Fruit fly (Drosophila melanogaster) whole organism, embryonic: Measurements from ENCODE around the gene par-6.

Experiments
- Asciz ChIP-seq: fragments of 200-800 bp; sonication (Bioruptor generic); optimal IDR thresholded peaks from 2 replicates; lab custom pipeline; 2017; ENCODE audit warnings: missing biosample characterization, mild to moderate bottlenecking, missing genetic modification characterization, missing genetic modification reagents
- CG10321 ChIP-seq: fragments of 200-800 bp; sonication (Bioruptor generic); IDR thresholded peaks from 2 replicates; pipeline ENCODE4 v1.3.6; 2022; ENCODE audit warnings: missing biosample characterization, missing genetic modification characterization
- CG10565 ChIP-seq: fragments of 200-800 bp; sonication (Bioruptor generic); optimal IDR thresholded peaks from 3 replicates; lab custom pipeline; 2016; ENCODE audit warnings: missing biosample characterization, mild to moderate bottlenecking, missing genetic modification characterization
- CG18011 ChIP-seq: fragments of 200-800 bp; sonication (Bioruptor generic); optimal IDR thresholded peaks from 2 replicates; lab custom pipeline; 2017; ENCODE audit warnings: missing biosample characterization, missing genetic modification characterization, mild to moderate bottlenecking, moderate library complexity, missing genotype
- CG18476 ChIP-seq: fragments of 200-800 bp; sonication (Bioruptor generic); optimal IDR thresholded peaks from 2 replicates; lab custom pipeline; 2016; ENCODE audit warnings: missing biosample characterization, mild to moderate bottlenecking, missing genetic modification characterization
- CG2678 ChIP-seq: fragments of 200-800 bp; sonication (Bioruptor generic); optimal IDR thresholded peaks from 3 replicates; lab custom pipeline; 2019; ENCODE audit warnings: missing biosample characterization, mild to moderate bottlenecking, missing genetic modification characterization, moderate library complexity
- CG2875 ChIP-seq: fragments of 200-800 bp; sonication (Bioruptor generic); optimal IDR thresholded peaks from 2 replicates; lab custom pipeline; 2017; ENCODE audit warnings: missing biosample characterization, mild to moderate bottlenecking, missing genetic modification characterization, missing genetic modification reagents
- CG31388 ChIP-seq: fragments of 200-800 bp; sonication (Bioruptor generic); optimal IDR thresholded peaks from 2 replicates; lab custom pipeline; 2016; ENCODE audit warnings: missing biosample characterization, missing genetic modification characterization
- CG31441 ChIP-seq: fragments of 200-800 bp; sonication (Bioruptor generic); IDR thresholded peaks from 2 replicates; pipeline ENCODE4 v1.3.6; 2022; ENCODE audit warnings: missing biosample characterization, missing genetic modification characterization
- CG33213 ChIP-seq: fragments of 200-800 bp; sonication (Bioruptor generic); optimal IDR thresholded peaks from 3 replicates; lab custom pipeline; 2016; ENCODE audit warnings: missing biosample characterization, missing genetic modification characterization
- CG6254 ChIP-seq: fragments of 200-800 bp; sonication (Bioruptor generic); optimal IDR thresholded peaks from 3 replicates; lab custom pipeline; 2017; ENCODE audit warnings: mild to moderate bottlenecking, missing biosample characterization, missing genetic modification reagents, missing genetic modification characterization
- CG8281 ChIP-seq: fragments of 200-800 bp; sonication (Bioruptor generic); optimal IDR thresholded peaks from 2 replicates; lab custom pipeline; 2018; ENCODE audit warnings: missing biosample characterization, mild to moderate bottlenecking, missing genetic modification characterization, moderate library complexity
- CG8388 ChIP-seq: fragments of 200-800 bp; sonication (Bioruptor generic); optimal IDR thresholded peaks from 2 replicates; lab custom pipeline; 2019; ENCODE audit warnings: missing biosample characterization, mild to moderate bottlenecking, missing genetic modification characterization, moderate library complexity
- Dbx ChIP-seq: fragments of 200-800 bp; sonication (Bioruptor generic); IDR thresholded peaks from 3 replicates; pipeline ENCODE4 v1.3.6; 2022; ENCODE audit warnings: missing biosample characterization, missing genetic modification characterization
- Dip2 ChIP-seq: fragments of 200-800 bp; sonication (Bioruptor generic); IDR thresholded peaks from 2 replicates; pipeline ENCODE4 v1.3.6; 2022; ENCODE audit warnings: missing biosample characterization, missing genetic modification characterization
- Dip3 ChIP-seq: fragments of 200-800 bp; sonication (Bioruptor generic); optimal IDR thresholded peaks from 3 replicates; lab custom pipeline; 2016; ENCODE audit warnings: missing biosample characterization, missing genetic modification characterization
- Dp ChIP-seq: fragments of 200-800 bp; sonication (Bioruptor generic); optimal IDR thresholded peaks from 2 replicates; lab custom pipeline; 2018; ENCODE audit warnings: missing biosample characterization, mild to moderate bottlenecking, missing genetic modification characterization, moderate library complexity
- ERR ChIP-seq: fragments of 200-800 bp; sonication (Bioruptor generic); optimal IDR thresholded peaks from 2 replicates; lab custom pipeline; 2016; ENCODE audit warnings: missing biosample characterization, missing genetic modification characterization
- Eip74EF ChIP-seq, 2 experiments: fragments of 200-800 bp in 1 of 2; fragments of >200 bp in 1 of 2; sonication (Bioruptor generic) in 1 of 2; optimal IDR thresholded peaks; 2 replicates each; lab custom pipeline; 2017 to 2019; ENCODE audit warnings: missing biosample characterization in 2 of 2, missing genetic modification characterization in 2 of 2, mild to moderate bottlenecking in 1 of 2, moderate library complexity in 1 of 2
- Ets97D ChIP-seq: fragments of 200-800 bp; sonication (Bioruptor generic); optimal IDR thresholded peaks from 3 replicates; lab custom pipeline; 2016; ENCODE audit warnings: missing biosample characterization, missing genetic modification characterization
- Fer2 ChIP-seq: fragments of 200-800 bp; sonication (Bioruptor generic); optimal IDR thresholded peaks from 2 replicates; lab custom pipeline; 2018; ENCODE audit warnings: missing biosample characterization, mild to moderate bottlenecking, missing genetic modification characterization, moderate library complexity
- H15 ChIP-seq: fragments of 200-800 bp; sonication (Bioruptor generic); IDR thresholded peaks from 3 replicates; pipeline ENCODE4 v1.3.6; 2022; ENCODE audit warnings: missing biosample characterization, missing genetic modification characterization
- H2.0 ChIP-seq: fragments of 200-800 bp; sonication (Bioruptor generic); IDR thresholded peaks from 2 replicates; pipeline ENCODE4 v1.3.6; 2022; ENCODE audit warnings: missing biosample characterization, missing genetic modification characterization
- HLH3B ChIP-seq: fragments of 200-800 bp; sonication (Bioruptor generic); IDR thresholded peaks from 2 replicates; pipeline ENCODE4 v1.3.6; 2022; ENCODE audit warnings: missing biosample characterization, missing genetic modification characterization
- Max ChIP-seq: fragments of 200-800 bp; sonication (Bioruptor generic); optimal IDR thresholded peaks from 2 replicates; lab custom pipeline; 2016; ENCODE audit warnings: missing biosample characterization, mild to moderate bottlenecking, missing genetic modification characterization
- Meics ChIP-seq: fragments of 200-800 bp; sonication (Bioruptor generic); optimal IDR thresholded peaks from 2 replicates; lab custom pipeline; 2017; ENCODE audit warnings: missing biosample characterization, mild to moderate bottlenecking, missing genetic modification characterization
- Nf-YB ChIP-seq: fragments of 200-800 bp; sonication (Bioruptor generic); optimal IDR thresholded peaks from 3 replicates; lab custom pipeline; 2019; ENCODE audit warnings: missing biosample characterization, mild to moderate bottlenecking, missing genetic modification characterization, moderate library complexity
- Sin3A ChIP-seq: fragments of >200 bp; optimal IDR thresholded peaks from 2 replicates; lab custom pipeline; 2018
- Sry-δ ChIP-seq: fragments of 200-800 bp; sonication (Bioruptor generic); optimal IDR thresholded peaks from 2 replicates; lab custom pipeline; 2016; ENCODE audit warnings: missing biosample characterization, missing genetic modification characterization
- Trl ChIP-seq, 3 experiments: fragments of >200 bp in 2 of 3; fragments of 200-800 bp in 1 of 3; sonication (Bioruptor generic) in 1 of 3; optimal IDR thresholded peaks; 2 replicates in 1 of 3; 3 replicates in 2 of 3; lab custom pipeline; 2016 to 2017; ENCODE audit warnings: missing biosample characterization in 1 of 3, missing genetic modification characterization in 1 of 3
- al ChIP-seq: fragments of 200-800 bp; sonication (Bioruptor generic); IDR thresholded peaks from 2 replicates; pipeline ENCODE4 v1.3.6; 2022; ENCODE audit warnings: missing biosample characterization, missing genetic modification characterization
- ase ChIP-seq: fragments of 200-800 bp; sonication (Bioruptor generic); IDR thresholded peaks from 3 replicates; pipeline ENCODE4 v1.3.6; 2022; ENCODE audit warnings: missing biosample characterization, missing genetic modification characterization
- bowl ChIP-seq: fragments of 200-800 bp; sonication (Bioruptor generic); IDR thresholded peaks from 2 replicates; pipeline ENCODE4 v1.3.6; 2022; ENCODE audit warnings: missing biosample characterization, missing genetic modification characterization
- crol ChIP-seq: fragments of 200-800 bp; sonication (Bioruptor generic); IDR thresholded peaks from 2 replicates; pipeline ENCODE4 v1.3.6; 2022; ENCODE audit warnings: missing biosample characterization, missing genetic modification characterization
- cwo ChIP-seq: fragments of 200-800 bp; sonication (Bioruptor generic); optimal IDR thresholded peaks from 3 replicates; lab custom pipeline; 2017; ENCODE audit warnings: missing biosample characterization, missing genetic modification characterization, mild to moderate bottlenecking, moderate library complexity, missing genetic modification reagents
- dimm ChIP-seq: fragments of 200-800 bp; sonication (Bioruptor generic); IDR thresholded peaks from 2 replicates; pipeline ENCODE4 v1.3.6; 2022; ENCODE audit warnings: missing biosample characterization, missing genetic modification characterization
- emc ChIP-seq: fragments of 200-800 bp; sonication (Bioruptor generic); optimal IDR thresholded peaks from 2 replicates; lab custom pipeline; 2016; ENCODE audit warnings: missing biosample characterization, missing genetic modification characterization
- h ChIP-seq: fragments of >200 bp; optimal IDR thresholded peaks from 2 replicates; lab custom pipeline; 2017
- hkb ChIP-seq, 2 experiments: fragments of 200-800 bp in 1 of 2; fragments of >200 bp in 1 of 2; sonication (Bioruptor generic) in 1 of 2; IDR thresholded peaks in 1 of 2; optimal IDR thresholded peaks in 1 of 2; 2 replicates each; pipeline versions ENCODE4 v1.3.6 to Lab custom; 2017 to 2022; ENCODE audit warnings: missing biosample characterization in 1 of 2, missing genetic modification characterization in 1 of 2
- hth ChIP-seq: fragments of >200 bp; optimal IDR thresholded peaks from 2 replicates; lab custom pipeline; 2017; ENCODE audit warnings: inconsistent platforms
- inv ChIP-seq: fragments of 200-800 bp; sonication (Bioruptor generic); IDR thresholded peaks from 2 replicates; pipeline ENCODE4 v1.3.6; 2022; ENCODE audit warnings: missing biosample characterization, missing genetic modification characterization; ENCODE audit not compliant: partially characterized antibody
- otp ChIP-seq: fragments of 200-800 bp; sonication (Bioruptor generic); IDR thresholded peaks from 3 replicates; pipeline ENCODE4, ENCODE4 v1.3.6; 2022; ENCODE audit warnings: missing biosample characterization, missing genetic modification characterization
- p53 ChIP-seq: fragments of 200-800 bp; sonication (Bioruptor generic); optimal IDR thresholded peaks from 2 replicates; lab custom pipeline; 2016; ENCODE audit warnings: missing biosample characterization, missing genetic modification characterization
- ro ChIP-seq: fragments of 200-800 bp; sonication (Bioruptor generic); IDR thresholded peaks from 2 replicates; pipeline ENCODE4 v1.3.6; 2022; ENCODE audit warnings: missing biosample characterization, missing genetic modification characterization
- sens ChIP-seq: fragments of 200-800 bp; sonication (Bioruptor generic); peaks from one replicate; lab custom pipeline; 2016; ENCODE audit warnings: missing biosample characterization, missing genetic modification characterization
- sisA ChIP-seq: fragments of 200-800 bp; sonication (Bioruptor generic); IDR thresholded peaks from 2 replicates; pipeline ENCODE4 v1.3.6; 2022; ENCODE audit warnings: missing biosample characterization, missing genetic modification characterization
- sob ChIP-seq: fragments of 200-800 bp; sonication (Bioruptor generic); IDR thresholded peaks from 2 replicates; pipeline ENCODE4 v1.3.6; 2022; ENCODE audit warnings: missing biosample characterization, missing genetic modification characterization
- stc ChIP-seq: fragments of 200-800 bp; sonication (Bioruptor generic); IDR thresholded peaks from 2 replicates; pipeline ENCODE4 v1.3.6; 2022; ENCODE audit warnings: missing biosample characterization, missing genetic modification characterization
- toy ChIP-seq: fragments of 200-800 bp; sonication (Bioruptor generic); IDR thresholded peaks from 2 replicates; pipeline ENCODE4 v1.3.6; 2022; ENCODE audit warnings: missing biosample characterization, missing genetic modification characterization
- vfl ChIP-seq: fragments of 200-800 bp; sonication (Bioruptor generic); optimal IDR thresholded peaks from 2 replicates; lab custom pipeline; 2016; ENCODE audit warnings: missing biosample characterization, missing genetic modification characterization
- zen ChIP-seq: fragments of 200-800 bp; sonication (Bioruptor generic); optimal IDR thresholded peaks from 3 replicates; lab custom pipeline; 2018; ENCODE audit warnings: missing biosample characterization, mild to moderate bottlenecking, missing genetic modification characterization, moderate library complexity

par-6 gene

dm6 chrX:17696637-17697036 lies 6.5 kb upstream of the par-6 start:
- TF ChIP-seq Sry-δ (GFP tag; lab: Kevin White, UChicago) (no peak), CG6254 (GFP tag; lab: Kevin White, UChicago) (no peak), CG18476 (GFP tag; lab: Kevin White, UChicago) (no peak), CG31441 (GFP tag; lab: Robert Waterston, UW) (peak; percentile 50; the same call in 1 of the 2 replicates), dimm (GFP tag; lab: Robert Waterston, UW) (no peak), H15 (GFP tag; lab: Robert Waterston, UW) (peak; percentile 50; the same call in 1 of the 3 replicates), Asciz (GFP tag; lab: Kevin White, UChicago) (no peak), CG18011 (no peak), CG31388 (GFP tag; lab: Kevin White, UChicago) (no peak), Dp (GFP tag; lab: Kevin White, UChicago) (no peak), ro (GFP tag; lab: Robert Waterston, UW) (no peak), toy (GFP tag; lab: Robert Waterston, UW) (0 out of 2 replicates have a peak, but pooled peaks have one; percentile 40), CG10321 (GFP tag; lab: Robert Waterston, UW) (peak; percentile 49; the same call in 1 of the 2 replicates), p53 (no peak), sob (GFP tag; lab: Robert Waterston, UW) (peak; percentile 76), inv (GFP tag; lab: Robert Waterston, UW) (no peak), Eip74EF (GFP tag; optimal IDR thresholded peaks at IDR 0.05; lab: Kevin White, UChicago) (peak in 1 of 2 experiments; percentile 21), CG2678 (tag; lab: Kevin White, UChicago) (peak; percentile 78), ase (GFP tag; lab: Robert Waterston, UW) (peak; percentile 28; the same call in 1 of the 3 replicates), Max (GFP tag; lab: Kevin White, UChicago) (no peak), bowl (GFP tag; lab: Robert Waterston, UW) (peak; percentile 41; the same call in 1 of the 2 replicates), Dip3 (GFP tag; lab: Kevin White, UChicago) (no peak), otp (peak; percentile 27; the same call in 1 of the 3 replicates), vfl (GFP tag; lab: Kevin White, UChicago) (no peak), CG2875 (no peak), sens (GFP tag; lab: Kevin White, UChicago) (peak; percentile 81), crol (no peak), H2.0 (GFP tag; lab: Robert Waterston, UW) (peak; percentile 66), Dbx (GFP tag; lab: Robert Waterston, UW) (peak; percentile 65; the same call in 1 of the 3 replicates), Ets97D (GFP tag; lab: Kevin White, UChicago) (no peak), Nf-YB (GFP tag; lab: Kevin White, UChicago) (peak; percentile 25), hkb (optimal IDR thresholded peaks at IDR 0.05; lab: Kevin White, UChicago) (no peak), hkb (GFP tag; IDR thresholded peaks at IDR 0.05; lab: Robert Waterston, UW) (peak; percentile 74), h (lab: Kevin White, UChicago) (no peak), Fer2 (tag; lab: Kevin White, UChicago) (peak; percentile 24), CG8388 (GFP tag; lab: Kevin White, UChicago) (peak; percentile 9), hth (no peak), CG10565 (GFP tag; lab: Kevin White, UChicago) (no peak), Sin3A (no peak), al (GFP tag; lab: Robert Waterston, UW) (peak; percentile 77), ERR (GFP tag; lab: Kevin White, UChicago) (no peak), Meics (GFP tag; lab: Kevin White, UChicago) (peak; percentile 48), zen (no peak), sisA (GFP tag; lab: Robert Waterston, UW) (peak; percentile 27; the same call in 1 of the 2 replicates), emc (no peak), CG8281 (tag; lab: Kevin White, UChicago) (peak; percentile 51), HLH3B (peak; percentile 52), cwo (GFP tag; lab: Kevin White, UChicago) (peak; percentile 18), Trl (optimal IDR thresholded peaks at IDR 0.05; lab: Kevin White, UChicago) (no peak), Trl (GFP tag; optimal IDR thresholded peaks at IDR 0.05; lab: Kevin White, UChicago) (no peak), Dip2 (GFP tag; lab: Robert Waterston, UW) (no peak), stc (GFP tag; lab: Robert Waterston, UW) (peak; percentile 37; the same call in 1 of the 2 replicates), CG33213 (GFP tag; lab: Kevin White, UChicago) (no peak)
